Worm (Caenorhabditis elegans): ENCODE results near the gene flp-28.

DNA sequence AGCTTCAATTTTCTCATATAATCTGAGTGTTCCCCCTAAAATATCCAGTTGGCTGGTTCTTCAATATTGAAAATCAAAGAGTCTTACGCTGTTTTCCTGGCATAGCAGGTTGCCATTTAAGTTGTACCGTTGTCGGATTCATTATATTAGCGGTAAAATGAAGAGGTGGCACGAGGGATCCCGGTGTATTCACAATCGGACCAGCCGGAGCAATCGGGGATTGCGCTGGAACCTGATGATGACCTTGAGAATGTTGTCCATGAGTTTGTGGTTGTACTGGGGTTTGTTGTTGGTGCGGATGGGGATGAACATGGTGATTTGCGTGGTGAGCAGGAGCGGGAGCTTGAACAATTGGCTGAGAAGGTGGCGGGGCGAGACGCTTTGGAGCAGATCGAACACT, 43.3 kb downstream of the flp-28 start:
- TF ChIP-seq ama-1 (optimal IDR thresholded peaks at IDR 0.05) = no peak
- TF ChIP-seq nhr-6 (tag; optimal IDR thresholded peaks at IDR 0.05) = no peak
- no peak for TF ChIP-seq unc-62 (GFP tag; optimal IDR thresholded peaks at IDR 0.05)
- TF ChIP-seq nhr-237 (tag; optimal IDR thresholded peaks at IDR 0.05) = no peak
- TF ChIP-seq snpc-4 (tag; optimal IDR thresholded peaks at IDR 0.05) = no peak
- TF ChIP-seq zag-1 (tag; optimal IDR thresholded peaks at IDR 0.05) = no peak
- TF ChIP-seq lin-39 (tag; optimal IDR thresholded peaks at IDR 0.05) = no peak
- TF ChIP-seq unc-39 (tag; optimal IDR thresholded peaks at IDR 0.05) = no peak
- TF ChIP-seq Y55F3AM.14 (GFP tag; optimal IDR thresholded peaks at IDR 0.05) = no peak
